Worm (Caenorhabditis elegans) whole organism, L3 larva: ENCODE measurements around the gene cyp-35A5.

ENCODE experiments used
- egl-27 ChIP-seq: sonication (generic microtip); optimal IDR thresholded peaks from 4 replicates; lab custom pipeline; 2017; ENCODE audit warnings: missing biosample characterization, missing genetic modification reagents, missing genetic modification characterization
- elt-1 ChIP-seq: fragments of 150-350 bp; optimal IDR thresholded peaks from 2 replicates; lab custom pipeline; 2014; ENCODE audit warnings: missing biosample characterization, missing genetic modification characterization
- fos-1 ChIP-seq: fragments of 150-350 bp; optimal IDR thresholded peaks from 2 replicates; lab custom pipeline; 2014; ENCODE audit warnings: missing biosample characterization, missing genetic modification characterization
- mdl-1 ChIP-seq: fragments of 150-350 bp; optimal IDR thresholded peaks from 2 replicates; lab custom pipeline; 2014; ENCODE audit warnings: missing biosample characterization, missing genetic modification characterization
- nhr-237 ChIP-seq: fragments of 150-350 bp; optimal IDR thresholded peaks from 2 replicates; lab custom pipeline; 2014; ENCODE audit warnings: missing biosample characterization, missing genetic modification characterization
- nhr-25 ChIP-seq: sonication (generic microtip); optimal IDR thresholded peaks from 2 replicates; lab custom pipeline; 2017; ENCODE audit warnings: missing biosample characterization, missing genetic modification characterization
- tbx-2 ChIP-seq: sonication (generic microtip); optimal IDR thresholded peaks from 2 replicates; lab custom pipeline; 2016; ENCODE audit warnings: mild to moderate bottlenecking, missing genetic modification characterization, missing compliant biosample characterization
- zag-1 ChIP-seq: fragments of 150-350 bp; optimal IDR thresholded peaks from 2 replicates; lab custom pipeline; 2014; ENCODE audit warnings: missing biosample characterization, missing genetic modification characterization

DNA sequence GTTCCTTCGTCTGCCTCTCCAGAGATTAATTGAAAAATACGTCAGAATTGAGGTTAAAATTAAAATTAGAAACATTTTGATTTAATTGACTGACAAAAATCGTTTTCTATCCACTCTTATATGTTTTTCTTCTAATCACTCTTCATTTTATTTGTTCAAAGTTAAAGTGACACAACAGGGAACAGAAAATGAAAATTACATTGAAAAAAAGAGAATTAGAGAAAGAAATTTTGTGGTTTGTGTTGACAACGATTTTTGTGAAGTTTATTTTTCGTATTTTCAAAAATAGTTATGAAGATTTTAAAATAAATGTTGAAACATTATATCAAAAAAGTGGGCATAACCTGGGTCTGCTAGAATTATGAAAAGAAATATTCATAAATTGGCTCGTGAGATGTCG, 21.5 kb downstream of the cyp-35A5 start, which contains the start of gene cyp-34A5:
- TF ChIP-seq mdl-1 (tag; lab: Kevin White, UChicago) (no peak), elt-1 (no peak), zag-1 (tag; lab: Kevin White, UChicago) (no peak), tbx-2 (tag; lab: Kevin White, UChicago) (no peak), egl-27 (no peak), nhr-237 (tag; lab: Kevin White, UChicago) (no peak), fos-1 (tag; lab: Kevin White, UChicago) (no peak), nhr-25 (no peak)
